Fruit fly (Drosophila melanogaster) ovary, adult (tissue): Measurements from ENCODE around the gene CG32816.

Experiments used
- CG17801 ChIP-seq: fragments of 200-800 bp; optimal IDR thresholded peaks from 2 replicates; lab custom pipeline; 2019; ENCODE audit warnings: missing biosample characterization, mild to moderate bottlenecking, missing genetic modification characterization, moderate library complexity; ENCODE audit not compliant: partially characterized antibody

CG32816 gene

dm6 chrX:377388-377787 lies 93.1 kb downstream of the CG32816 start:
- no peak for TF ChIP-seq CG17801 (GFP tag; lab: Kevin White, UChicago)

dm6 chrX:369645-370174 lies 100.8 kb downstream of the CG32816 start, which contains the start of gene ac:
Gene ac (plus strand): TSS chrX:370031.
- no peak for TF ChIP-seq CG17801 (GFP tag; lab: Kevin White, UChicago)

- TF ChIP-seq CG17801 (GFP tag; lab: Kevin White, UChicago), result no peak
These were observed 103.7 kb downstream of the CG32816 start for dm6 chrX:366854-367253.

- no peak for TF ChIP-seq CG17801 (GFP tag; lab: Kevin White, UChicago)
These were observed 106.5 kb downstream of the CG32816 start for dm6 chrX:364006-364405.

dm6 chrX:362073-362674 lies 108.4 kb downstream of the CG32816 start:
- TF ChIP-seq CG17801 (GFP tag; lab: Kevin White, UChicago), result no peak

dm6 chrX:361418-361817 lies 109.1 kb downstream of the CG32816 start:
- peak; percentile 87 for TF ChIP-seq CG17801 (GFP tag; lab: Kevin White, UChicago)

- no peak for TF ChIP-seq CG17801 (GFP tag; lab: Kevin White, UChicago)
These were observed 114.3 kb downstream of the CG32816 start, which contains the start of gene y for dm6 chrX:356232-356631. Gene y (plus strand): TSS chrX:356509.

- TF ChIP-seq CG17801 (GFP tag; lab: Kevin White, UChicago), result no peak
These were observed 116.5 kb downstream of the CG32816 start for dm6 chrX:353929-354515.

- no peak for TF ChIP-seq CG17801 (GFP tag; lab: Kevin White, UChicago)
These were observed 117.8 kb downstream of the CG32816 start, which contains the start of gene CG43182 for dm6 chrX:352767-353166. Gene CG43182 (plus strand): TSS chrX:353067.

dm6 chrX:351599-351998 lies 118.9 kb downstream of the CG32816 start:
- no peak for TF ChIP-seq CG17801 (GFP tag; lab: Kevin White, UChicago)

dm6 chrX:350970-351369 lies 119.6 kb downstream of the CG32816 start:
- TF ChIP-seq CG17801 (GFP tag; lab: Kevin White, UChicago), result no peak

- TF ChIP-seq CG17801 (GFP tag; lab: Kevin White, UChicago), result no peak
These were observed 120.3 kb downstream of the CG32816 start, which contains the start of gene CG43181 for dm6 chrX:350266-350665. Gene CG43181 (plus strand): TSS chrX:350566.

dm6 chrX:345246-345645 lies 125.3 kb downstream of the CG32816 start:
- no peak for TF ChIP-seq CG17801 (GFP tag; lab: Kevin White, UChicago)

dm6 chrX:342422-343169 lies 127.9 kb downstream of the CG32816 start:
- TF ChIP-seq CG17801 (GFP tag; lab: Kevin White, UChicago), result no peak

- TF ChIP-seq CG17801 (GFP tag; lab: Kevin White, UChicago), result no peak
These were observed 129.7 kb downstream of the CG32816 start for dm6 chrX:340809-341208.
